Worm (Caenorhabditis elegans) whole organism, L4 larva: Measurements from ENCODE around the gene flp-15.

Experiments used
- R02D3.7 ChIP-seq: fragments of 150-350 bp; sonication (generic microtip); optimal IDR thresholded peaks from 3 replicates; lab custom pipeline; 2014; ENCODE audit warnings: missing biosample characterization, missing genetic modification characterization
- dpl-1 ChIP-seq: fragments of 150-350 bp; optimal IDR thresholded peaks from 2 replicates; lab custom pipeline; 2014; ENCODE audit warnings: missing biosample characterization, missing genetic modification reagents, missing genetic modification characterization
- lin-39 ChIP-seq: fragments of 150-350 bp; optimal IDR thresholded peaks from 2 replicates; lab custom pipeline; 2014; ENCODE audit warnings: missing biosample characterization, missing genetic modification reagents, missing genetic modification characterization
- mep-1 ChIP-seq: fragments of 150-350 bp; sonication (generic microtip); optimal IDR thresholded peaks from 3 replicates; lab custom pipeline; 2014; ENCODE audit warnings: missing biosample characterization, missing genetic modification characterization
- snpc-4 ChIP-seq: fragments of 150-350 bp; optimal IDR thresholded peaks from 2 replicates; lab custom pipeline; 2014; ENCODE audit warnings: missing biosample characterization, missing genetic modification characterization

- TF ChIP-seq R02D3.7 (no peak), lin-39 (tag; lab: Kevin White, UChicago) (no peak), snpc-4 (tag; lab: Kevin White, UChicago) (no peak), dpl-1 (GFP tag; lab: Kevin White, UChicago) (no peak), mep-1 (no peak)
These were observed 14.4 kb upstream of the flp-15 start for ce11 chrIII:13682019-13682418.
